Worm (Caenorhabditis elegans) whole organism, young adult: ENCODE data around the gene ttn-1.

Experiments
- F37B4.10 ChIP-seq: fragments of 200-800 bp; sonication (Bioruptor generic); IDR thresholded peaks from 2 replicates; pipeline ENCODE4 v1.3.6; 2022; ENCODE audit warnings: missing genetic modification characterization, missing compliant biosample characterization
- F57A8.1 ChIP-seq: fragments of 200-800 bp; sonication (Bioruptor generic); optimal IDR thresholded peaks from 2 replicates; lab custom pipeline; 2018; ENCODE audit warnings: mild to moderate bottlenecking, missing genetic modification characterization, moderate library complexity, missing compliant biosample characterization
- K12H6.12 ChIP-seq: fragments of 200-800 bp; sonication (Bioruptor generic); optimal IDR thresholded peaks from 2 replicates; lab custom pipeline; 2018; ENCODE audit warnings: mild to moderate bottlenecking, missing genetic modification characterization, missing compliant biosample characterization
- Y53G8AR.9 ChIP-seq: fragments of 200-800 bp; sonication (Bioruptor generic); conservative IDR thresholded peaks from 2 replicates; pipeline ENCODE4 v1.3.6; 2022; ENCODE audit warnings: missing genetic modification reagents, missing genetic modification characterization, missing compliant biosample characterization
- ZK185.1 ChIP-seq: sonication (generic microtip); optimal IDR thresholded peaks from 2 replicates; lab custom pipeline; 2016; ENCODE audit warnings: mild to moderate bottlenecking, missing genetic modification characterization, missing compliant biosample characterization; ENCODE audit not compliant: poor library complexity, severe bottlenecking
- bed-1 ChIP-seq: fragments of 200-800 bp; sonication (Bioruptor generic); IDR thresholded peaks from 2 replicates; pipeline ENCODE4 v1.3.6; 2022; ENCODE audit warnings: missing genetic modification reagents, missing genetic modification characterization, missing compliant biosample characterization
- mel-28 ChIP-seq: sonication (generic microtip); optimal IDR thresholded peaks from 2 replicates; lab custom pipeline; 2016; ENCODE audit warnings: borderline replicate concordance, mild to moderate bottlenecking, missing genetic modification characterization, missing compliant biosample characterization
- mes-4 ChIP-seq: sonication (generic microtip); optimal IDR thresholded peaks from 2 replicates; lab custom pipeline; 2016; ENCODE audit warnings: missing genotype, missing genetic modification characterization, missing compliant biosample characterization
- nfya-1 ChIP-seq: sonication (generic microtip); optimal IDR thresholded peaks from 2 replicates; lab custom pipeline; 2017; ENCODE audit warnings: antibody characterized with exemption, missing compliant biosample characterization, missing genetic modification characterization, borderline replicate concordance; ENCODE audit not compliant: insufficient read depth
- pha-4 ChIP-seq: fragments of 150-350 bp; sonication (generic microtip); optimal IDR thresholded peaks from 2 replicates; lab custom pipeline; 2014; ENCODE audit warnings: missing biosample characterization, missing genetic modification reagents, missing genetic modification characterization
- snpc-4 ChIP-seq, 5 experiments: fragments of 150-350 bp in 1 of 5; sonication (generic microtip) in 4 of 5; optimal IDR thresholded peaks; 2 replicates each; lab custom pipeline; 2014 to 2018; ENCODE audit warnings: missing genetic modification characterization in 5 of 5, missing biosample characterization in 3 of 5, antibody characterized with exemption in 2 of 5, mild to moderate bottlenecking in 2 of 5, missing compliant biosample characterization in 2 of 5, missing genotype in 2 of 5, moderate library complexity in 2 of 5, missing genetic modification reagents in 1 of 5
- unc-130 ChIP-seq: sonication (generic microtip); optimal IDR thresholded peaks from 2 replicates; lab custom pipeline; 2016; ENCODE audit warnings: missing genetic modification reagents, missing genetic modification characterization, missing compliant biosample characterization
- unc-62 ChIP-seq: fragments of 150-350 bp; optimal IDR thresholded peaks from 2 replicates; lab custom pipeline; 2014; ENCODE audit warnings: missing biosample characterization, missing genetic modification reagents, missing genetic modification characterization

ce11 chrV:6224984-6225617, 22.7 kb upstream of the ttn-1 start:
- no peak for TF ChIP-seq F37B4.10 (GFP tag; lab: Robert Waterston, UW)
- no peak for TF ChIP-seq pha-4 (tag; lab: Kevin White, UChicago)
- TF ChIP-seq Y53G8AR.9 (GFP tag; lab: Robert Waterston, UW), result peak; percentile 52
- TF ChIP-seq bed-1, result no peak
- TF ChIP-seq unc-62 (GFP tag; lab: Kevin White, UChicago), result no peak
- TF ChIP-seq ZK185.1 (tag; lab: Kevin White, UChicago), result no peak
- TF ChIP-seq nfya-1 (tag; lab: Kevin White, UChicago), result no peak
- TF ChIP-seq K12H6.12 (tag; lab: Kevin White, UChicago), result no peak
- TF ChIP-seq F57A8.1 (GFP tag; lab: Kevin White, UChicago), result no peak
- no peak for TF ChIP-seq unc-130 (GFP tag; lab: Kevin White, UChicago)
- TF ChIP-seq mel-28 (tag; lab: Kevin White, UChicago), result no peak
- no peak for TF ChIP-seq snpc-4 (GFP tag; optimal IDR thresholded peaks at IDR 0.05; lab: Kevin White, UChicago)
- no peak for TF ChIP-seq snpc-4 (tag; optimal IDR thresholded peaks at IDR 0.05; lab: Kevin White, UChicago)
- no peak for TF ChIP-seq mes-4 (tag; lab: Kevin White, UChicago)
